Fruit fly (Drosophila melanogaster) whole organism, adult: ENCODE data around the gene Wbp2.

Source experiments
- CG11617 ChIP-seq: fragments of 200-800 bp; sonication (Bioruptor generic); optimal IDR thresholded peaks from 2 replicates; lab custom pipeline; 2017; ENCODE audit warnings: mild to moderate bottlenecking, missing biosample characterization, missing genetic modification reagents, missing genetic modification characterization
- CG14711 ChIP-seq: fragments of 200-800 bp; sonication (Bioruptor generic); optimal IDR thresholded peaks from 2 replicates; lab custom pipeline; 2018; ENCODE audit warnings: missing biosample characterization, mild to moderate bottlenecking, missing genetic modification characterization, moderate library complexity
- CG1620 ChIP-seq: fragments of 200-800 bp; sonication (Bioruptor generic); optimal IDR thresholded peaks from 2 replicates; lab custom pipeline; 2016; ENCODE audit warnings: missing biosample characterization, missing genetic modification characterization
- CG7045 ChIP-seq: fragments of 200-800 bp; sonication (Bioruptor generic); optimal IDR thresholded peaks from 2 replicates; lab custom pipeline; 2017; ENCODE audit warnings: missing biosample characterization, mild to moderate bottlenecking, missing genetic modification characterization
- Clk ChIP-seq: fragments of 200-800 bp; sonication (Bioruptor generic); optimal IDR thresholded peaks from 2 replicates; lab custom pipeline; 2017; ENCODE audit warnings: missing biosample characterization, missing genetic modification characterization
- Crg-1 ChIP-seq: fragments of 200-800 bp; sonication (Bioruptor generic); optimal IDR thresholded peaks from 2 replicates; lab custom pipeline; 2016; ENCODE audit warnings: missing biosample characterization, missing genetic modification characterization
- Hr96 ChIP-seq: fragments of 200-800 bp; sonication (Bioruptor generic); optimal IDR thresholded peaks from 2 replicates; lab custom pipeline; 2016; ENCODE audit warnings: missing biosample characterization, missing genetic modification characterization
- bab1 ChIP-seq: fragments of 200-800 bp; sonication (Bioruptor generic); optimal IDR thresholded peaks from 3 replicates; lab custom pipeline; 2019; ENCODE audit warnings: missing biosample characterization, mild to moderate bottlenecking, missing genetic modification characterization, moderate library complexity
- cic ChIP-seq: fragments of 200-800 bp; sonication (Bioruptor generic); optimal IDR thresholded peaks from 2 replicates; lab custom pipeline; 2017; ENCODE audit warnings: missing biosample characterization, mild to moderate bottlenecking, missing genetic modification characterization, moderate library complexity
- ovo ChIP-seq: fragments of 200-800 bp; sonication (Bioruptor generic); optimal IDR thresholded peaks from 2 replicates; lab custom pipeline; 2016; ENCODE audit warnings: missing biosample characterization, missing genetic modification characterization
- toe ChIP-seq: fragments of 200-800 bp; sonication (Bioruptor generic); optimal IDR thresholded peaks from 2 replicates; lab custom pipeline; 2016; ENCODE audit warnings: missing biosample characterization, missing genetic modification characterization

dm6 chr3L:12874211-12874610 lies 24.2 kb downstream of the Wbp2 start:
- TF ChIP-seq Hr96 (GFP tag; lab: Kevin White, UChicago), result no peak
- TF ChIP-seq CG11617 (GFP tag; lab: Kevin White, UChicago), result no peak
- no peak for TF ChIP-seq CG7045 (GFP tag; lab: Kevin White, UChicago)
- no peak for TF ChIP-seq Crg-1 (GFP tag; lab: Kevin White, UChicago)
- no peak for TF ChIP-seq Clk (GFP tag; lab: Kevin White, UChicago)
- no peak for TF ChIP-seq toe (GFP tag; lab: Kevin White, UChicago)
- no peak for TF ChIP-seq cic (GFP tag; lab: Kevin White, UChicago)
- no peak for TF ChIP-seq bab1 (GFP tag; lab: Kevin White, UChicago)
- no peak for TF ChIP-seq ovo (GFP tag; lab: Kevin White, UChicago)
- TF ChIP-seq CG1620 (GFP tag; lab: Kevin White, UChicago), result no peak
- TF ChIP-seq CG14711 (tag; lab: Kevin White, UChicago), result no peak
